Worm (Caenorhabditis elegans) whole organism, young adult: Measurements from ENCODE around the gene cyp-14A3.

Experiments
- B0336.3 ChIP-seq: fragments of 200-800 bp; sonication (Bioruptor generic); IDR thresholded peaks from 2 replicates; pipeline ENCODE4 v1.3.6; 2022; ENCODE audit warnings: missing genetic modification characterization, missing compliant biosample characterization
- F23B12.7 ChIP-seq: sonication (generic microtip); optimal IDR thresholded peaks from 2 replicates; lab custom pipeline; 2017; ENCODE audit warnings: missing genetic modification characterization, mild to moderate bottlenecking, missing compliant biosample characterization, antibody characterized with exemption, moderate library complexity; ENCODE audit not compliant: insufficient read depth
- F39B2.1 ChIP-seq: fragments of 200-800 bp; sonication (Bioruptor generic); IDR thresholded peaks from 2 replicates; pipeline ENCODE4 v1.3.6; 2022; ENCODE audit warnings: missing genetic modification reagents, missing genetic modification characterization, missing compliant biosample characterization
- F52B5.7 ChIP-seq: sonication (generic microtip); optimal IDR thresholded peaks from 2 replicates; lab custom pipeline; 2016; ENCODE audit warnings: mild to moderate bottlenecking, missing genetic modification characterization, missing compliant biosample characterization
- F55B11.4 ChIP-seq: sonication (generic microtip); optimal IDR thresholded peaks from 2 replicates; lab custom pipeline; 2016; ENCODE audit warnings: missing compliant biosample characterization, missing genetic modification characterization, borderline replicate concordance; ENCODE audit not compliant: insufficient read depth
- K11D2.4 ChIP-seq: fragments of 200-800 bp; sonication (Bioruptor generic); IDR thresholded peaks from 2 replicates; pipeline ENCODE4 v1.3.6; 2022; ENCODE audit warnings: missing genetic modification reagents, missing genetic modification characterization, missing compliant biosample characterization
- K12H6.12 ChIP-seq: fragments of 200-800 bp; sonication (Bioruptor generic); optimal IDR thresholded peaks from 2 replicates; lab custom pipeline; 2018; ENCODE audit warnings: mild to moderate bottlenecking, missing genetic modification characterization, missing compliant biosample characterization
- T07F8.4 ChIP-seq: sonication (generic microtip); optimal IDR thresholded peaks from 2 replicates; lab custom pipeline; 2016; ENCODE audit warnings: mild to moderate bottlenecking, missing genetic modification characterization, moderate library complexity, missing compliant biosample characterization
- Y53G8AR.9 ChIP-seq: fragments of 200-800 bp; sonication (Bioruptor generic); conservative IDR thresholded peaks from 2 replicates; pipeline ENCODE4 v1.3.6; 2022; ENCODE audit warnings: missing genetic modification reagents, missing genetic modification characterization, missing compliant biosample characterization
- ama-1 ChIP-seq, 3 experiments: fragments of 150-350 bp in 1 of 3; sonication (generic microtip) in 2 of 3; optimal IDR thresholded peaks; 2 replicates each; lab custom pipeline; 2014 to 2018; ENCODE audit warnings: missing biosample characterization in 2 of 3, missing genetic modification characterization in 2 of 3, missing genetic modification reagents in 2 of 3
- atf-7 ChIP-seq: sonication (generic microtip); optimal IDR thresholded peaks from 2 replicates; lab custom pipeline; 2017; ENCODE audit warnings: mild to moderate bottlenecking, missing genetic modification characterization, missing compliant biosample characterization
- attf-3 ChIP-seq: fragments of 200-800 bp; sonication (Bioruptor generic); conservative IDR thresholded peaks from 2 replicates; pipeline ENCODE4 v1.3.6; 2022; ENCODE audit warnings: missing genetic modification reagents, missing genetic modification characterization, missing compliant biosample characterization
- attf-5 ChIP-seq: fragments of 200-800 bp; sonication (Bioruptor generic); optimal IDR thresholded peaks from 2 replicates; lab custom pipeline; 2018; ENCODE audit warnings: mild to moderate bottlenecking, missing genetic modification characterization, missing compliant biosample characterization
- attf-6 ChIP-seq: fragments of 200-800 bp; sonication (Bioruptor generic); IDR thresholded peaks from 2 replicates; pipeline ENCODE4 v1.3.6; 2022; ENCODE audit warnings: missing genetic modification reagents, missing genetic modification characterization, missing compliant biosample characterization
- bed-1 ChIP-seq: fragments of 200-800 bp; sonication (Bioruptor generic); IDR thresholded peaks from 2 replicates; pipeline ENCODE4 v1.3.6; 2022; ENCODE audit warnings: missing genetic modification reagents, missing genetic modification characterization, missing compliant biosample characterization
- cebp-1 ChIP-seq, 2 experiments: fragments of 200-800 bp in 1 of 2; sonication (Bioruptor generic) in 1 of 2; sonication (generic microtip) in 1 of 2; IDR thresholded peaks in 1 of 2; optimal IDR thresholded peaks in 1 of 2; 2 replicates each; pipeline versions ENCODE4 v1.3.6 to Lab custom; 2017 to 2022; ENCODE audit warnings: missing compliant biosample characterization in 2 of 2, missing genetic modification characterization in 2 of 2, mild to moderate bottlenecking in 1 of 2, missing genetic modification reagents in 1 of 2, moderate library complexity in 1 of 2
- cebp-2 ChIP-seq: fragments of 200-800 bp; sonication (Bioruptor generic); IDR thresholded peaks from 2 replicates; pipeline ENCODE4 v1.3.6; 2022; ENCODE audit warnings: missing genetic modification characterization, missing compliant biosample characterization
- ceh-100 ChIP-seq: fragments of 200-800 bp; sonication (Bioruptor generic); IDR thresholded peaks from 2 replicates; pipeline ENCODE4 v1.3.6; 2022; ENCODE audit warnings: missing genetic modification reagents, missing genetic modification characterization, missing compliant biosample characterization
- ceh-27 ChIP-seq: fragments of 200-800 bp; sonication (Bioruptor generic); optimal IDR thresholded peaks from 2 replicates; lab custom pipeline; 2018; ENCODE audit warnings: mild to moderate bottlenecking, missing genetic modification characterization, moderate library complexity, missing compliant biosample characterization
- ceh-40 ChIP-seq: fragments of 200-800 bp; sonication (Bioruptor generic); IDR thresholded peaks from 2 replicates; pipeline ENCODE4 v1.3.6; 2022; ENCODE audit warnings: missing genetic modification characterization, missing compliant biosample characterization
- die-1 ChIP-seq: sonication (generic microtip); optimal IDR thresholded peaks from 2 replicates; lab custom pipeline; 2016; ENCODE audit warnings: missing genotype, mild to moderate bottlenecking, missing genetic modification characterization, missing compliant biosample characterization
- dox-1 ChIP-seq: fragments of 200-800 bp; sonication (Bioruptor generic); IDR thresholded peaks from 2 replicates; pipeline ENCODE4 v1.3.6; 2022; ENCODE audit warnings: missing genetic modification reagents, missing genetic modification characterization, missing compliant biosample characterization
- dpff-1 ChIP-seq: sonication (generic microtip); optimal IDR thresholded peaks from 2 replicates; lab custom pipeline; 2017; ENCODE audit warnings: mild to moderate bottlenecking, missing genetic modification characterization, missing compliant biosample characterization
- efl-1 ChIP-seq: fragments of 150-350 bp; optimal IDR thresholded peaks from 2 replicates; lab custom pipeline; 2014; ENCODE audit warnings: missing biosample characterization, missing genetic modification reagents, missing genetic modification characterization
- hlh-12 ChIP-seq: sonication (generic microtip); optimal IDR thresholded peaks from 2 replicates; lab custom pipeline; 2016; ENCODE audit warnings: missing genetic modification characterization, missing compliant biosample characterization
- hmg-20 ChIP-seq: fragments of 200-800 bp; sonication (Bioruptor generic); IDR thresholded peaks from 2 replicates; pipeline ENCODE4 v1.3.6; 2022; ENCODE audit warnings: missing genetic modification reagents, missing genetic modification characterization, missing compliant biosample characterization
- hsf-1 ChIP-seq: fragments of 200-800 bp; sonication (Bioruptor generic); IDR thresholded peaks from 2 replicates; pipeline ENCODE4 v1.3.6; 2022; ENCODE audit warnings: missing genetic modification reagents, missing genetic modification characterization, missing compliant biosample characterization
- lin-26 ChIP-seq: fragments of 200-800 bp; sonication (Bioruptor generic); IDR thresholded peaks from 2 replicates; pipeline ENCODE4 v1.3.6; 2022; ENCODE audit warnings: missing genetic modification reagents, missing genetic modification characterization, missing compliant biosample characterization
- lin-35 ChIP-seq, 3 experiments: fragments of 150-350 bp in 2 of 3; sonication (generic microtip) in 1 of 3; optimal IDR thresholded peaks; 2 replicates each; lab custom pipeline; 2014 to 2018; ENCODE audit warnings: missing biosample characterization in 3 of 3, missing genetic modification characterization in 3 of 3, missing genetic modification reagents in 3 of 3
- madf-6 ChIP-seq: fragments of 200-800 bp; sonication (Bioruptor generic); IDR thresholded peaks from 2 replicates; pipeline ENCODE4 v1.3.6; 2022; ENCODE audit warnings: missing genetic modification reagents, missing genetic modification characterization, missing compliant biosample characterization
- mel-28 ChIP-seq: sonication (generic microtip); optimal IDR thresholded peaks from 2 replicates; lab custom pipeline; 2016; ENCODE audit warnings: borderline replicate concordance, mild to moderate bottlenecking, missing genetic modification characterization, missing compliant biosample characterization
- nhr-179 ChIP-seq: sonication (generic microtip); optimal IDR thresholded peaks from 2 replicates; lab custom pipeline; 2016; ENCODE audit warnings: mild to moderate bottlenecking, missing genetic modification characterization, missing compliant biosample characterization
- pha-4 ChIP-seq: fragments of 150-350 bp; sonication (generic microtip); optimal IDR thresholded peaks from 2 replicates; lab custom pipeline; 2014; ENCODE audit warnings: missing biosample characterization, missing genetic modification reagents, missing genetic modification characterization
- rec-8 ChIP-seq, 2 experiments: sonication (generic microtip); optimal IDR thresholded peaks; 2 replicates each; lab custom pipeline; 2016; ENCODE audit warnings: mild to moderate bottlenecking in 2 of 2, missing genetic modification characterization in 2 of 2, missing genetic modification reagents in 2 of 2, missing genotype in 2 of 2, missing biosample characterization in 1 of 2, missing compliant biosample characterization in 1 of 2, moderate library complexity in 1 of 2
- snpc-1.3 ChIP-seq: sonication (generic microtip); optimal IDR thresholded peaks from 2 replicates; lab custom pipeline; 2017; ENCODE audit warnings: missing genetic modification characterization, mild to moderate bottlenecking, missing compliant biosample characterization, antibody characterized with exemption, moderate library complexity, missing genotype, missing genetic modification reagents; ENCODE audit not compliant: insufficient read depth
- snpc-3.4 ChIP-seq: sonication (generic microtip); optimal IDR thresholded peaks from 2 replicates; lab custom pipeline; 2017; ENCODE audit warnings: missing genetic modification characterization, mild to moderate bottlenecking, missing compliant biosample characterization, antibody characterized with exemption, moderate library complexity, missing genotype, missing genetic modification reagents
- snpc-4 ChIP-seq, 5 experiments: fragments of 150-350 bp in 1 of 5; sonication (generic microtip) in 4 of 5; optimal IDR thresholded peaks; 2 replicates each; lab custom pipeline; 2014 to 2018; ENCODE audit warnings: missing genetic modification characterization in 5 of 5, missing biosample characterization in 3 of 5, antibody characterized with exemption in 2 of 5, mild to moderate bottlenecking in 2 of 5, missing compliant biosample characterization in 2 of 5, missing genotype in 2 of 5, moderate library complexity in 2 of 5, missing genetic modification reagents in 1 of 5
- somi-1 ChIP-seq: fragments of 200-800 bp; sonication (Bioruptor generic); optimal IDR thresholded peaks from 2 replicates; lab custom pipeline; 2018; ENCODE audit warnings: mild to moderate bottlenecking, missing genetic modification characterization, missing compliant biosample characterization
- tbx-9 ChIP-seq: sonication (generic microtip); optimal IDR thresholded peaks from 2 replicates; lab custom pipeline; 2016; ENCODE audit warnings: borderline replicate concordance, missing genetic modification characterization, inconsistent platforms, missing compliant biosample characterization
- tlf-1 ChIP-seq: fragments of 200-800 bp; sonication (Bioruptor generic); optimal IDR thresholded peaks from 2 replicates; lab custom pipeline; 2018; ENCODE audit warnings: mild to moderate bottlenecking, missing genetic modification characterization, missing compliant biosample characterization
- unc-130 ChIP-seq: sonication (generic microtip); optimal IDR thresholded peaks from 2 replicates; lab custom pipeline; 2016; ENCODE audit warnings: missing genetic modification reagents, missing genetic modification characterization, missing compliant biosample characterization
- zim-3 ChIP-seq: sonication (generic microtip); optimal IDR thresholded peaks from 2 replicates; lab custom pipeline; 2017; ENCODE audit warnings: mild to moderate bottlenecking, missing genetic modification characterization, moderate library complexity, missing compliant biosample characterization
- ztf-22 ChIP-seq: fragments of 200-800 bp; sonication (Bioruptor generic); optimal IDR thresholded peaks from 2 replicates; lab custom pipeline; 2018; ENCODE audit warnings: mild to moderate bottlenecking, missing genetic modification characterization, moderate library complexity, missing compliant biosample characterization
- ztf-28 ChIP-seq: fragments of 200-800 bp; sonication (Bioruptor generic); IDR thresholded peaks from 2 replicates; pipeline ENCODE4 v1.3.6; 2022; ENCODE audit warnings: missing genetic modification reagents, missing genetic modification characterization, missing compliant biosample characterization

Gene cyp-14A3

ce11 chrX:13306869-13307446 is 33.0 kb upstream of the cyp-14A3 start (continued):
- no peak for TF ChIP-seq efl-1 (GFP tag; lab: Kevin White, UChicago)
- TF ChIP-seq unc-130 (GFP tag; lab: Kevin White, UChicago): peak; percentile 87
- TF ChIP-seq F52B5.7: peak; percentile 94
- TF ChIP-seq mel-28 (tag; lab: Kevin White, UChicago): peak; percentile 42
- peak; percentile 55 for TF ChIP-seq nhr-179
- no peak; the same call in 1 of the 2 replicates for TF ChIP-seq Y53G8AR.9
- peak; percentile 83 for TF ChIP-seq atf-7 (tag; lab: Kevin White, UChicago)
- peak; percentile 61; the same call in 1 of the 2 replicates for TF ChIP-seq attf-3 (GFP tag; lab: Robert Waterston, UW)
- TF ChIP-seq cebp-1 (GFP tag; IDR thresholded peaks at IDR 0.05; lab: Robert Waterston, UW): peak; percentile 65; the same call in 1 of the 2 replicates
- TF ChIP-seq cebp-1 (tag; optimal IDR thresholded peaks at IDR 0.05; lab: Kevin White, UChicago): no peak
- TF ChIP-seq K11D2.4 (GFP tag; lab: Robert Waterston, UW): peak; percentile 82
- TF ChIP-seq die-1: peak; percentile 95
- TF ChIP-seq snpc-4 (GFP tag; optimal IDR thresholded peaks at IDR 0.05; lab: Kevin White, UChicago): peak; percentile 86
- peak in 3 of 4 experiments; percentile 60 to 84 (median 80) for TF ChIP-seq snpc-4 (tag; optimal IDR thresholded peaks at IDR 0.05; lab: Kevin White, UChicago)
- TF ChIP-seq B0336.3 (GFP tag; lab: Robert Waterston, UW): no peak; the same call in 1 of the 2 replicates
- TF ChIP-seq bed-1 (GFP tag; lab: Robert Waterston, UW): 0 out of 2 replicates have a peak, but pooled peaks have one; percentile 66
- TF ChIP-seq snpc-3.4: peak; percentile 93
- peak; percentile 91 for TF ChIP-seq snpc-1.3 (tag; lab: Kevin White, UChicago)
- peak; percentile 32 for TF ChIP-seq dpff-1 (tag; lab: Kevin White, UChicago)
- no peak for TF ChIP-seq ama-1 (optimal IDR thresholded peaks at IDR 0.05; lab: Kevin White, UChicago)
- peak in 1 of 2 experiments; percentile 91 for TF ChIP-seq ama-1 (GFP tag; optimal IDR thresholded peaks at IDR 0.05; lab: Kevin White, UChicago)
- no peak for TF ChIP-seq hsf-1 (GFP tag; lab: Robert Waterston, UW)
- TF ChIP-seq tlf-1 (GFP tag; lab: Kevin White, UChicago): peak; percentile 62
- TF ChIP-seq hmg-20 (GFP tag; lab: Robert Waterston, UW): peak; percentile 89
- peak; percentile 56 for TF ChIP-seq ceh-100
- peak; percentile 91 to 94 for TF ChIP-seq rec-8 (tag; optimal IDR thresholded peaks at IDR 0.05; lab: Kevin White, UChicago)
- peak; percentile 68 for TF ChIP-seq ztf-22 (GFP tag; lab: Kevin White, UChicago)
- TF ChIP-seq dox-1 (GFP tag; lab: Robert Waterston, UW): peak; percentile 89; the same call in 1 of the 2 replicates
- TF ChIP-seq F55B11.4 (tag; lab: Kevin White, UChicago): peak; percentile 10
- TF ChIP-seq K12H6.12 (tag; lab: Kevin White, UChicago): peak; percentile 85
- TF ChIP-seq tbx-9 (tag; lab: Kevin White, UChicago): peak; percentile 72
- peak in 2 of 3 experiments; percentile 1 to 83 for TF ChIP-seq lin-35 (GFP tag; optimal IDR thresholded peaks at IDR 0.05; lab: Kevin White, UChicago)
- peak; percentile 81 for TF ChIP-seq attf-5 (GFP tag; lab: Kevin White, UChicago)
- TF ChIP-seq zim-3 (tag; lab: Kevin White, UChicago): peak; percentile 91
- peak; percentile 83 for TF ChIP-seq somi-1 (GFP tag; lab: Kevin White, UChicago)
- peak; percentile 92 for TF ChIP-seq ceh-40
- TF ChIP-seq hlh-12 (tag; lab: Kevin White, UChicago): peak; percentile 89
- TF ChIP-seq cebp-2: peak; percentile 90
- peak; percentile 89 for TF ChIP-seq T07F8.4 (tag; lab: Kevin White, UChicago)
- TF ChIP-seq lin-26 (GFP tag; lab: Robert Waterston, UW): peak; percentile 97
- TF ChIP-seq pha-4 (tag; lab: Kevin White, UChicago): no peak
- TF ChIP-seq ztf-28: peak; percentile 64; the same call in 1 of the 2 replicates
- TF ChIP-seq madf-6 (GFP tag; lab: Robert Waterston, UW): no peak; the same call in 1 of the 2 replicates
- TF ChIP-seq ceh-27 (GFP tag; lab: Kevin White, UChicago): peak; percentile 85
- peak; percentile 91 for TF ChIP-seq F23B12.7 (tag; lab: Kevin White, UChicago)
- TF ChIP-seq attf-6 (GFP tag; lab: Robert Waterston, UW): peak; percentile 65
- TF ChIP-seq F39B2.1: no peak
